Fruit fly (Drosophila melanogaster) whole organism, adult: ENCODE measurements around the gene tra.

Source experiments
- CG11617 ChIP-seq: fragments of 200-800 bp; sonication (Bioruptor generic); optimal IDR thresholded peaks from 2 replicates; lab custom pipeline; 2017; ENCODE audit warnings: mild to moderate bottlenecking, missing biosample characterization, missing genetic modification reagents, missing genetic modification characterization
- CG12768 ChIP-seq: fragments of 200-800 bp; sonication (Bioruptor generic); optimal IDR thresholded peaks from 2 replicates; lab custom pipeline; 2017; ENCODE audit warnings: missing biosample characterization, missing genetic modification characterization, mild to moderate bottlenecking, moderate library complexity, missing genetic modification reagents
- CG14711 ChIP-seq: fragments of 200-800 bp; sonication (Bioruptor generic); optimal IDR thresholded peaks from 2 replicates; lab custom pipeline; 2018; ENCODE audit warnings: missing biosample characterization, mild to moderate bottlenecking, missing genetic modification characterization, moderate library complexity
- CG1620 ChIP-seq: fragments of 200-800 bp; sonication (Bioruptor generic); optimal IDR thresholded peaks from 2 replicates; lab custom pipeline; 2016; ENCODE audit warnings: missing biosample characterization, missing genetic modification characterization
- CG33017 ChIP-seq: fragments of 200-800 bp; sonication (Bioruptor generic); optimal IDR thresholded peaks from 2 replicates; lab custom pipeline; 2018; ENCODE audit warnings: missing biosample characterization, mild to moderate bottlenecking, missing genetic modification characterization, moderate library complexity
- CG5204 ChIP-seq: fragments of 200-800 bp; sonication (Bioruptor generic); optimal IDR thresholded peaks from 2 replicates; lab custom pipeline; 2016; ENCODE audit warnings: missing biosample characterization, missing genetic modification characterization
- CG7045 ChIP-seq: fragments of 200-800 bp; sonication (Bioruptor generic); optimal IDR thresholded peaks from 2 replicates; lab custom pipeline; 2017; ENCODE audit warnings: missing biosample characterization, mild to moderate bottlenecking, missing genetic modification characterization
- CG7101 ChIP-seq: fragments of 200-800 bp; sonication (Bioruptor generic); optimal IDR thresholded peaks from 2 replicates; lab custom pipeline; 2018; ENCODE audit warnings: missing biosample characterization, mild to moderate bottlenecking, missing genetic modification characterization, moderate library complexity
- Crg-1 ChIP-seq: fragments of 200-800 bp; sonication (Bioruptor generic); optimal IDR thresholded peaks from 2 replicates; lab custom pipeline; 2016; ENCODE audit warnings: missing biosample characterization, missing genetic modification characterization
- Hr96 ChIP-seq: fragments of 200-800 bp; sonication (Bioruptor generic); optimal IDR thresholded peaks from 2 replicates; lab custom pipeline; 2016; ENCODE audit warnings: missing biosample characterization, missing genetic modification characterization
- Mnt ChIP-seq: fragments of 200-800 bp; sonication (Bioruptor generic); optimal IDR thresholded peaks from 2 replicates; lab custom pipeline; 2016; ENCODE audit warnings: missing biosample characterization, mild to moderate bottlenecking, missing genetic modification characterization
- bab1 ChIP-seq: fragments of 200-800 bp; sonication (Bioruptor generic); optimal IDR thresholded peaks from 3 replicates; lab custom pipeline; 2019; ENCODE audit warnings: missing biosample characterization, mild to moderate bottlenecking, missing genetic modification characterization, moderate library complexity
- cic ChIP-seq: fragments of 200-800 bp; sonication (Bioruptor generic); optimal IDR thresholded peaks from 2 replicates; lab custom pipeline; 2017; ENCODE audit warnings: missing biosample characterization, mild to moderate bottlenecking, missing genetic modification characterization, moderate library complexity
- cnc ChIP-seq, 2 experiments: fragments of >200 bp; optimal IDR thresholded peaks; 2 replicates each; lab custom pipeline; 2017
- kay ChIP-seq: fragments of 200-800 bp; sonication (Bioruptor generic); peaks from one replicate; lab custom pipeline; 2016; ENCODE audit warnings: missing biosample characterization, missing genetic modification characterization, borderline replicate concordance
- ovo ChIP-seq: fragments of 200-800 bp; sonication (Bioruptor generic); optimal IDR thresholded peaks from 2 replicates; lab custom pipeline; 2016; ENCODE audit warnings: missing biosample characterization, missing genetic modification characterization
- pad ChIP-seq: fragments of 200-800 bp; sonication (Bioruptor generic); optimal IDR thresholded peaks from 3 replicates; lab custom pipeline; 2017; ENCODE audit warnings: missing biosample characterization, missing genetic modification characterization, mild to moderate bottlenecking, moderate library complexity, missing genetic modification reagents
- tj ChIP-seq: fragments of 200-800 bp; sonication (Bioruptor generic); optimal IDR thresholded peaks from 3 replicates; lab custom pipeline; 2017; ENCODE audit warnings: missing biosample characterization, mild to moderate bottlenecking, missing genetic modification characterization, moderate library complexity
- toe ChIP-seq: fragments of 200-800 bp; sonication (Bioruptor generic); optimal IDR thresholded peaks from 2 replicates; lab custom pipeline; 2016; ENCODE audit warnings: missing biosample characterization, missing genetic modification characterization

Gene tra

DNA sequence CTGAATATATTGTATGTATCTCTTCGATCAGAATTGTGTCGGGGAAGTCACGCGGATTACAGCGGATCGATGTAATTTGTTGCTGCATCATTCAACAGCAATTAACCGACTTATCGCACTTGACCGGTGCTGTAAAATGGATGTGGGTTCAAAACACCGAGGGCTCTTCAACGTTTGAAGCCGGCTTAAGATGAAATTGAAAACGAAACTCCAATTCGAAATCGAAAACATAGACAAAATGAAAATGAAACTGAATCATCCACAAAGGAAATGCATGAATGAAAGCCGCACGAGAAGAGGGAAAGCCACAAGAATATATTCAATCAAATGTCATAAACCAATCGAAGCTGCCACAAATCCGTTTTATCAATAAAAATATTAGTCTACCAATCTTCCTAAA lies 44.7 kb downstream of the tra start:
- no peak for TF ChIP-seq CG33017 (tag; lab: Kevin White, UChicago)
- TF ChIP-seq bab1: no peak
- no peak for TF ChIP-seq kay (GFP tag; lab: Kevin White, UChicago)
- no peak for TF ChIP-seq cic (GFP tag; lab: Kevin White, UChicago)
- TF ChIP-seq CG14711: no peak

DNA sequence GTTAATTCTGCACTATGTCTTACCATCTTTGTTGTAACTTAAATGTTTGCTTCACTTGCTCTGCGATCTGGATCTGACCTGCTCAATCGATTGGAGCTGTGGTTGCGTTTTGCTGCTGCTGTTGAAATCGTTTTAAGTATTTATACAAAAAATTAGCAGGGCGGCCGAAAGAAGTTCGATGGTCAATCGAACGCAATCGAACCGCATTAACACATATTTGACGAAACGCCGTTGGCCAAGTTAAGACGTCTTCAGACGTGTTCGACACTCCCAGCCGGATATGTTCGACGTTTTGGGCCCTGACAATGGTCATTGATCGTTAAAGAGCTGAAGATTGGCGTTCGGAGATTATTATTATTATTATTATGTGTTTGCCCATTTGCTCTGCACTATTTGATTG lies 45.3 kb downstream of the tra start, which contains the start of gene CG13033:
CG13033 (minus strand) TSS at position 118 of the 400 bp plus-strand sequence.
- TF ChIP-seq CG5204 (GFP tag; lab: Kevin White, UChicago): no peak
- no peak for TF ChIP-seq Mnt (GFP tag; lab: Kevin White, UChicago)
- no peak for TF ChIP-seq kay (GFP tag; lab: Kevin White, UChicago)
- no peak for TF ChIP-seq bab1

DNA sequence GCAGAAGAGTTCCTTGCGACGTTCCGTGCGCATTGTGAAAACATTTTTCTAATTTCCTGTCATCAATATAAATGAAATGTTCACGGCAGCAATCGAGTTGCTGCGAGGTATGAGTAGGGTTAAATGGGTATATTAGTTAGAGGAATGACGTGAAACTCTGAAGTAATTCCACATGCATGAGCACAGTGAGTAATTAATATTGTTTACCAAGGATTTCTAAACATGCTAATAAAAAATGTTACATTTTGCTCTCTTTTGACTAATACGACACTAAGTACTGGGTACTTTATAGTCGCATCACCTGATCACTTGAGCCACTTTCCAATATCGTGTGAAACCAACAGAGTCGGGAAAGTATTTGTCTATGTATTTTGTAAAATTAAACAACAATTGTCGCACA lies 46.6 kb downstream of the tra start:
- TF ChIP-seq Hr96 (GFP tag; lab: Kevin White, UChicago) (no peak), cnc (optimal IDR thresholded peaks at IDR 0.05; lab: Kevin White, UChicago) (no peak), ovo (GFP tag; lab: Kevin White, UChicago) (no peak), CG5204 (GFP tag; lab: Kevin White, UChicago) (no peak), toe (no peak), pad (GFP tag; lab: Kevin White, UChicago) (no peak)

DNA sequence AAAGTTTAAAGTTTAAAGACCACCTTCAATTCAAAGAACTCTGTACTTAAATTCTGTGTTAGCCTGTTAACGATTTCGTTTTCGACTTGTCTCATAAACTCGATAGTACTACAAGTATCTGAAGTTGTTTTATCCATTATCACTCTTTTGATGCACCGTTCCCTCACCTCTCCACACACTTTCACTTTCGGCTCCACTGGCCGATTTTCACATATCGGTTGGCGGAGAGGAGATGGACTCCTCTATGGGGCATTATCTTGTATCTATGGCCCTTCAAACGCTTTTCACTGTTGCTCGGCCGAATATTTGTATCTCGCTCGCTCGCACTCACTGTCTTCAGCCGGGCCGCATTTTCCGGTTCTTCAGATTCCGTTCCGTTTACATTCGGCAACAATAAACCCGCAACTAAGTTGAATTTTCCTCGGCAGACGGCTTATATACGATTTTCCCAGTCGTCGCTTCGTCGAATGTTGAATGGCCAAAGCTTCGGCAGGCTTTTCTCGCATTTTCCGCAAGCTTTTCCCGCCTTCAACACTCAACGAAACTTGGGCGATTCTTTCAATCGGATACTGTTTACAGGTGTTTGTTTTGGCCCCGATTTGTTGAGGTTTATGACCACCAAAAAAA lies 47.7 kb downstream of the tra start, which contains the start of gene CG43373:
CG43373 (minus strand) TSS at position 373 of the 627 bp plus-strand sequence.
- no peak for TF ChIP-seq CG1620 (GFP tag; lab: Kevin White, UChicago)
- no peak for TF ChIP-seq Crg-1
- no peak for TF ChIP-seq kay (GFP tag; lab: Kevin White, UChicago)
- no peak for TF ChIP-seq CG12768 (GFP tag; lab: Kevin White, UChicago)
- TF ChIP-seq Mnt (GFP tag; lab: Kevin White, UChicago): no peak
- no peak for TF ChIP-seq toe
- no peak for TF ChIP-seq cnc (optimal IDR thresholded peaks at IDR 0.05; lab: Kevin White, UChicago)
- TF ChIP-seq CG14711: no peak
- no peak for TF ChIP-seq tj (GFP tag; lab: Kevin White, UChicago)
- no peak for TF ChIP-seq pad (GFP tag; lab: Kevin White, UChicago)
- TF ChIP-seq CG33017 (tag; lab: Kevin White, UChicago): no peak
- no peak for TF ChIP-seq cic (GFP tag; lab: Kevin White, UChicago)
- TF ChIP-seq CG7045 (GFP tag; lab: Kevin White, UChicago): no peak
- no peak for TF ChIP-seq CG11617
- no peak for TF ChIP-seq CG7101 (tag; lab: Kevin White, UChicago)
- no peak for TF ChIP-seq bab1
- no peak for TF ChIP-seq Hr96 (GFP tag; lab: Kevin White, UChicago)
- TF ChIP-seq ovo (GFP tag; lab: Kevin White, UChicago): no peak
- no peak for TF ChIP-seq CG5204 (GFP tag; lab: Kevin White, UChicago)
